Fruit fly (Drosophila melanogaster): ENCODE data around the gene Miox.

- no peak for TF ChIP-seq insv (optimal IDR thresholded peaks at IDR 0.05)
- TF ChIP-seq psq (optimal IDR thresholded peaks at IDR 0.05), result no peak
- TF ChIP-seq Myc (optimal IDR thresholded peaks at IDR 0.05), result no peak
- TF ChIP-seq h (optimal IDR thresholded peaks at IDR 0.05), result no peak
- no peak for TF ChIP-seq ttk (optimal IDR thresholded peaks at IDR 0.05)
- TF ChIP-seq Sin3A (optimal IDR thresholded peaks at IDR 0.05), result no peak
These were observed 45.5 kb upstream of the Miox start for dm6 chr3L:12139232-12139698.

All from Kc167 (cell line).